Worm (Caenorhabditis elegans) whole organism, L2 larva: ENCODE data around the gene arid-1.

ENCODE experiments used
- R02D3.7 ChIP-seq: fragments of 150-350 bp; optimal IDR thresholded peaks from 2 replicates; lab custom pipeline; 2014; ENCODE audit warnings: missing biosample characterization, missing genetic modification characterization
- alr-1 ChIP-seq: fragments of 150-350 bp; optimal IDR thresholded peaks from 2 replicates; lab custom pipeline; 2014; ENCODE audit warnings: missing biosample characterization, missing genetic modification characterization
- ama-1 ChIP-seq: fragments of 150-350 bp; optimal IDR thresholded peaks from 2 replicates; lab custom pipeline; 2018; ENCODE audit warnings: inconsistent platforms
- egl-27 ChIP-seq: sonication (generic microtip); optimal IDR thresholded peaks from 3 replicates; lab custom pipeline; 2017; ENCODE audit warnings: missing biosample characterization, missing genetic modification reagents, missing genetic modification characterization
- fos-1 ChIP-seq: fragments of 150-350 bp; optimal IDR thresholded peaks from 2 replicates; lab custom pipeline; 2014; ENCODE audit warnings: missing biosample characterization, missing genetic modification characterization
- nhr-11 ChIP-seq: fragments of 150-350 bp; optimal IDR thresholded peaks from 2 replicates; lab custom pipeline; 2014; ENCODE audit warnings: missing biosample characterization, missing genetic modification characterization
- nhr-237 ChIP-seq: fragments of 150-350 bp; optimal IDR thresholded peaks from 2 replicates; lab custom pipeline; 2014; ENCODE audit warnings: missing biosample characterization, missing genetic modification characterization
- nhr-77 ChIP-seq: fragments of 150-350 bp; optimal IDR thresholded peaks from 2 replicates; lab custom pipeline; 2014; ENCODE audit warnings: missing biosample characterization, missing genetic modification characterization
- unc-55 ChIP-seq: fragments of 150-350 bp; sonication (generic microtip); optimal IDR thresholded peaks from 3 replicates; lab custom pipeline; 2014; ENCODE audit warnings: missing biosample characterization, missing genetic modification reagents, missing genetic modification characterization
- zag-1 ChIP-seq: fragments of 150-350 bp; optimal IDR thresholded peaks from 2 replicates; lab custom pipeline; 2014; ENCODE audit warnings: missing biosample characterization, missing genetic modification characterization

- TF ChIP-seq zag-1 (tag; lab: Kevin White, UChicago): no peak
- TF ChIP-seq alr-1: no peak
- TF ChIP-seq egl-27 (tag; lab: Kevin White, UChicago): no peak
- TF ChIP-seq unc-55: no peak
- TF ChIP-seq ama-1 (lab: Kevin White, UChicago): no peak
- no peak for TF ChIP-seq nhr-77 (tag; lab: Kevin White, UChicago)
- TF ChIP-seq fos-1 (tag; lab: Kevin White, UChicago): no peak
- no peak for TF ChIP-seq nhr-11 (tag; lab: Kevin White, UChicago)
- TF ChIP-seq nhr-237 (tag; lab: Kevin White, UChicago): no peak
- no peak for TF ChIP-seq R02D3.7 (tag; lab: Kevin White, UChicago)
Measured at ce11 chrV:185124-185523, 843 bp upstream of the arid-1 start.
